Worm (Caenorhabditis elegans) whole organism, L2 larva: Measurements from ENCODE around the gene F07E5.9.
"Not testable (repeated sequence)": the region's sequence is repeated elsewhere in the genome, so short reads cannot be mapped to it uniquely, and the experiment has no call there.

Source experiments
- C34F6.9 ChIP-seq: fragments of 150-350 bp; optimal IDR thresholded peaks from 2 replicates; lab custom pipeline; 2014; ENCODE audit warnings: missing biosample characterization, missing genetic modification characterization
- R02D3.7 ChIP-seq: fragments of 150-350 bp; optimal IDR thresholded peaks from 2 replicates; lab custom pipeline; 2014; ENCODE audit warnings: missing biosample characterization, missing genetic modification characterization
- alr-1 ChIP-seq: fragments of 150-350 bp; optimal IDR thresholded peaks from 2 replicates; lab custom pipeline; 2014; ENCODE audit warnings: missing biosample characterization, missing genetic modification characterization
- ceh-82 ChIP-seq: fragments of 150-350 bp; optimal IDR thresholded peaks from 2 replicates; lab custom pipeline; 2014; ENCODE audit warnings: missing biosample characterization, missing genetic modification characterization
- dmd-4 ChIP-seq: sonication (generic microtip); optimal IDR thresholded peaks from 2 replicates; lab custom pipeline; 2017; ENCODE audit warnings: missing biosample characterization, missing genetic modification characterization
- egl-27 ChIP-seq: sonication (generic microtip); optimal IDR thresholded peaks from 3 replicates; lab custom pipeline; 2017; ENCODE audit warnings: missing biosample characterization, missing genetic modification reagents, missing genetic modification characterization
- elt-1 ChIP-seq: fragments of 150-350 bp; optimal IDR thresholded peaks from 2 replicates; lab custom pipeline; 2014; ENCODE audit warnings: missing biosample characterization, missing genetic modification characterization
- fos-1 ChIP-seq: fragments of 150-350 bp; optimal IDR thresholded peaks from 2 replicates; lab custom pipeline; 2014; ENCODE audit warnings: missing biosample characterization, missing genetic modification characterization
- lin-13 ChIP-seq: fragments of 150-350 bp; optimal IDR thresholded peaks from 2 replicates; lab custom pipeline; 2014; ENCODE audit warnings: missing biosample characterization, missing genetic modification reagents, missing genetic modification characterization
- lin-39 ChIP-seq: fragments of 150-350 bp; optimal IDR thresholded peaks from 2 replicates; lab custom pipeline; 2014; ENCODE audit warnings: missing biosample characterization, missing genetic modification reagents, missing genetic modification characterization
- mab-5 ChIP-seq: fragments of 150-350 bp; optimal IDR thresholded peaks from 2 replicates; lab custom pipeline; 2014; ENCODE audit warnings: missing biosample characterization, missing genetic modification characterization
- mbf-1 ChIP-seq: sonication (generic microtip); optimal IDR thresholded peaks from 2 replicates; lab custom pipeline; 2017; ENCODE audit warnings: missing biosample characterization, missing genetic modification characterization
- mdl-1 ChIP-seq, 2 experiments: fragments of 150-350 bp in 1 of 2; sonication (generic microtip) in 1 of 2; optimal IDR thresholded peaks; 2 replicates each; lab custom pipeline; 2017; ENCODE audit warnings: missing biosample characterization in 2 of 2, missing genetic modification characterization in 2 of 2
- nhr-11 ChIP-seq: fragments of 150-350 bp; optimal IDR thresholded peaks from 2 replicates; lab custom pipeline; 2014; ENCODE audit warnings: missing biosample characterization, missing genetic modification characterization
- nhr-12 ChIP-seq: fragments of 150-350 bp; optimal IDR thresholded peaks from 2 replicates; lab custom pipeline; 2014; ENCODE audit warnings: missing biosample characterization, missing genetic modification characterization
- nhr-129 ChIP-seq: fragments of 150-350 bp; optimal IDR thresholded peaks from 2 replicates; lab custom pipeline; 2014; ENCODE audit warnings: missing biosample characterization, missing genetic modification characterization
- nhr-23 ChIP-seq: fragments of 150-350 bp; optimal IDR thresholded peaks from 2 replicates; lab custom pipeline; 2014; ENCODE audit warnings: missing biosample characterization, missing genetic modification reagents, missing genetic modification characterization
- nhr-237 ChIP-seq: fragments of 150-350 bp; optimal IDR thresholded peaks from 2 replicates; lab custom pipeline; 2014; ENCODE audit warnings: missing biosample characterization, missing genetic modification characterization
- nhr-6 ChIP-seq: fragments of 150-350 bp; optimal IDR thresholded peaks from 2 replicates; lab custom pipeline; 2014; ENCODE audit warnings: missing biosample characterization, missing genetic modification characterization
- nhr-77 ChIP-seq: fragments of 150-350 bp; optimal IDR thresholded peaks from 2 replicates; lab custom pipeline; 2014; ENCODE audit warnings: missing biosample characterization, missing genetic modification characterization
- peb-1 ChIP-seq: fragments of 150-350 bp; optimal IDR thresholded peaks from 2 replicates; lab custom pipeline; 2014; ENCODE audit warnings: missing biosample characterization, missing genetic modification characterization
- sem-4 ChIP-seq: fragments of 150-350 bp; optimal IDR thresholded peaks from 2 replicates; lab custom pipeline; 2014; ENCODE audit warnings: missing biosample characterization, missing genetic modification reagents, missing genetic modification characterization
- sma-3 ChIP-seq: sonication (generic microtip); optimal IDR thresholded peaks from 2 replicates; lab custom pipeline; 2016; ENCODE audit warnings: missing genetic modification reagents, missing genetic modification characterization, missing compliant biosample characterization
- sma-9 ChIP-seq, 2 experiments: fragments of 150-350 bp in 1 of 2; sonication (generic microtip) in 1 of 2; optimal IDR thresholded peaks; 2 replicates each; lab custom pipeline; 2014 to 2016; ENCODE audit warnings: missing genetic modification characterization in 2 of 2, mild to moderate bottlenecking in 1 of 2, missing biosample characterization in 1 of 2, missing compliant biosample characterization in 1 of 2, missing genetic modification reagents in 1 of 2, moderate library complexity in 1 of 2
- snpc-4 ChIP-seq: fragments of 150-350 bp; optimal IDR thresholded peaks from 2 replicates; lab custom pipeline; 2014; ENCODE audit warnings: missing biosample characterization, missing genetic modification characterization
- unc-55 ChIP-seq: fragments of 150-350 bp; sonication (generic microtip); optimal IDR thresholded peaks from 3 replicates; lab custom pipeline; 2014; ENCODE audit warnings: missing biosample characterization, missing genetic modification reagents, missing genetic modification characterization
- zag-1 ChIP-seq: fragments of 150-350 bp; optimal IDR thresholded peaks from 2 replicates; lab custom pipeline; 2014; ENCODE audit warnings: missing biosample characterization, missing genetic modification characterization
- ztf-11 ChIP-seq: sonication (generic microtip); optimal IDR thresholded peaks from 2 replicates; lab custom pipeline; 2017; ENCODE audit warnings: missing biosample characterization, missing genetic modification characterization
- ztf-4 ChIP-seq: fragments of 150-350 bp; optimal IDR thresholded peaks from 2 replicates; lab custom pipeline; 2014; ENCODE audit warnings: missing biosample characterization, missing genetic modification characterization

Gene F07E5.9

DNA sequence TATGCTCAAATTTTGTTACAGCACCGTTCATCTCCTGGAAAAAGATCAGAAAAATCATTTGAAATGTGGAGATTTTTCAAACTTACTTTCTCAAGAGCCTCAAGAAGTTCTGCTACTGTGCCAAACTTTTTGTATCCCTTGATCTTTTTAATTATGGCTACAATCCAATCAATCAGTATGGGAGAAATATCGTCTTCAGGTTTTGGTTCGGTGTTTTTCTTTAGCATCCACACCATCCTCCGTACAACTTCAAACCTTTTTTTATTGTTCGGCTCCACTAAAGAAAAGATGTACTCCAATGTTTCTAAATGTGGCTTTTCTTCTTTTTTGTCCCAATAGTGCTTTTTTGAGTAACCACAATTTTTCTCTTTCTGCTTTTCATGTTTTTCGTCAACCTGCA, 3.9 kb downstream of the F07E5.9 start:
- TF ChIP-seq elt-1 (tag; lab: Kevin White, UChicago) (no peak), R02D3.7 (tag; lab: Kevin White, UChicago) (no peak), C34F6.9 (tag; lab: Kevin White, UChicago) (no peak), unc-55 (GFP tag; lab: Kevin White, UChicago) (no peak), nhr-12 (tag; lab: Kevin White, UChicago) (no peak), lin-13 (GFP tag; lab: Kevin White, UChicago) (no peak), ztf-4 (tag; lab: Kevin White, UChicago) (no peak), zag-1 (tag; lab: Kevin White, UChicago) (no peak)

DNA sequence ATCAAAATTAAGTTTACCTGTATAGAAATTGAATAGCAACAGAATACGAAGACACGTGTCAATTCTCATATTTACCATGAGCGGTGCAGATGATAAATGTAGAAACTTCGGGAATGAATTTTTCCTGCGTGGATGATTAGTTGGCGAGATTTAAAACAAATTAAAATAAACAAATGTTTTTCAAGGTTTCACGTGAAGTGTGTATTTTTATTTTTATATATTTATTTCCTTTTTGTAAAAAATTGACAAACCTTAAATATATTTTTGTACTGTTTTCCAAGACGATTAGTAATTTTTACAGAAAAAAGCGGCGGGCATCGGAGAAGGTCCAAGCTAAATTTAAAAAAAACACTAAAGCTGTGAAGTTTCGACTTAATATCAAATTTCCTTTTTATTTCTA, 4.8 kb downstream of the F07E5.9 start, which contains the start of gene F07E5.8:
Gene F07E5.8, minus strand, starts transcription at position 101 of the 400 bp plus-strand sequence.
- no peak for TF ChIP-seq fos-1 (tag; lab: Kevin White, UChicago)
- TF ChIP-seq egl-27 (tag; lab: Kevin White, UChicago): no peak
- TF ChIP-seq dmd-4 (tag; lab: Kevin White, UChicago): no peak

DNA sequence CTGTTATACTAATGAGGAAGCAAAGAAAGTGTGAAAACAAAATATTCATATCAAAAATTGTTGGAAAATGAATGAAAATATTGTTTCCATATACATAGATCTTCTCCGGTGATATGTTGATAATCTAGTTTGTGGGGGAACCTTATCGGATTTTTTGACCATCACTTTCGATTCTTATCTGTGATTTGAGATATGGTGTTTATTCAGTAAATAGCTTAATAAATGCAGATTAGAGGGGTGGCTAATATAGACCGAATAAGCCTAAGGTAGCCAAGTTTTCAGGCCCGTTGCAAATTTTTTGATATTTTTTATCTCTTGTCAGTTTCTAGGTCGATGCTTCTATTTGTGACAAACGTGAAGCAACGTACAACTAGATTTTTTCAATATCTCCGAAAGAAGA, 8.9 kb downstream of the F07E5.9 start, which contains the start of gene F07E5.7:
Gene F07E5.7, minus strand, starts transcription at position 101 of the 400 bp plus-strand sequence.
- no peak for TF ChIP-seq snpc-4
- no peak for TF ChIP-seq lin-39 (tag; lab: Kevin White, UChicago)
- no peak for TF ChIP-seq fos-1 (tag; lab: Kevin White, UChicago)
- TF ChIP-seq nhr-23: no peak
- TF ChIP-seq ztf-11 (tag; lab: Kevin White, UChicago): no peak
- TF ChIP-seq nhr-6 (tag; lab: Kevin White, UChicago): no peak
- no peak for TF ChIP-seq C34F6.9 (tag; lab: Kevin White, UChicago)
- no peak for TF ChIP-seq alr-1
- no peak for TF ChIP-seq sma-3

DNA sequence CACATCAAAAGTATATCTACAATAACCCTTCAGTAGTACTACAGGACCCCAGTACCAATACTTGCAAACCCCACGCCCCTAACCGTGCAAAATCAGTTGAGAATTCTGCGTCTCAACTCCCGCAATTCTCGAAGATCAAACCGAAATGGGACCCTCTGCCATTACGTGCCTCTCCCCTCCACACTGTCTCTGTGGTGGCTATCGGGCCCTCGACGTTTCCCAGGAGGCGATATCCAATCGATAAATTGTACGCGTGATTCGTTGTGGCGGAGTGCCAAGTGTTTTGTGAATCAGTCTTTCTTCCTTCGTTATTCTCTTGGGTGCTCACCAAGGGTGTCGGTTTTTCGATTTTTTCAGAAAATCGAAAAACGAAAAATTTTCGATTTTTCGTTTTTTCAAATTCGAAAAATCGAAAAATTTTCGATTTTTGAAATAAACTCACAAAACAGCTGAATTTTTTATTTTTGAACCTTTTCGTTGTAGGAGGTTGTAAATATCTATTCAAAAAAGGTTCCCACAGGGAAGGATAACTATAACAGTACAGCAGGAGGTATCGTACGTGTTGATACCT, 12.8 kb downstream of the F07E5.9 start, which contains the start of gene F07E5.12:
Gene F07E5.12, plus strand, starts transcription at position 521 of the 571 bp plus-strand sequence.
- not testable (repeated sequence) for TF ChIP-seq nhr-237; lin-13 (GFP tag; lab: Kevin White, UChicago); nhr-11 (tag; lab: Kevin White, UChicago)

DNA sequence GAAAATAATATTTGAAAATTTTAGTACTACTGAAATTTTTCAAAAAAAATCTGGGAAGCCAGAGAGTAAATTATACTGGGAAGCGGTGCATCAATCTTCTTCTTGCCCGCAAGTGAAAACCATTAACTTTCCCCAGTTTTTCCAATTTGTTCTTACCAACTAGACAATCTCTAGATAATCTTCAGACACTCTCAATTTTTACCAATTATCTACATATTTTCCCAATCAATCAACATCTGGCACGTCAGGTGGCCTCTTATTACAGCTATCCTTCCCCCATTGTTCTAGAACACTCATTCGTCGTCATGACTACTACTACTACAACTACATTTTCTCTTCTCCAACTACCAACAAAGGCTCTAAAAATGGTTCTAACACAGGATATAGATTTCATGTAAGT, 15.8 kb downstream of the F07E5.9 start, which contains the start of gene fbxb-6:
Gene fbxb-6, plus strand, starts transcription at position 301 of the 400 bp plus-strand sequence.
- TF ChIP-seq mab-5 (no peak), nhr-23 (no peak), lin-13 (GFP tag; lab: Kevin White, UChicago) (no peak), mbf-1 (no peak), nhr-237 (no peak), sma-9 (GFP tag; optimal IDR thresholded peaks at IDR 0.05; lab: Kevin White, UChicago) (no peak), sma-9 (tag; optimal IDR thresholded peaks at IDR 0.05; lab: Kevin White, UChicago) (no peak), nhr-6 (tag; lab: Kevin White, UChicago) (no peak), sem-4 (tag; lab: Kevin White, UChicago) (no peak), fos-1 (tag; lab: Kevin White, UChicago) (no peak), R02D3.7 (tag; lab: Kevin White, UChicago) (no peak), sma-3 (no peak), mdl-1 (tag; optimal IDR thresholded peaks at IDR 0.05; lab: Kevin White, UChicago) (no peak), nhr-77 (tag; lab: Kevin White, UChicago) (no peak), peb-1 (tag; lab: Kevin White, UChicago) (no peak), lin-39 (tag; lab: Kevin White, UChicago) (no peak), ceh-82 (tag; lab: Kevin White, UChicago) (no peak), egl-27 (tag; lab: Kevin White, UChicago) (no peak)

DNA sequence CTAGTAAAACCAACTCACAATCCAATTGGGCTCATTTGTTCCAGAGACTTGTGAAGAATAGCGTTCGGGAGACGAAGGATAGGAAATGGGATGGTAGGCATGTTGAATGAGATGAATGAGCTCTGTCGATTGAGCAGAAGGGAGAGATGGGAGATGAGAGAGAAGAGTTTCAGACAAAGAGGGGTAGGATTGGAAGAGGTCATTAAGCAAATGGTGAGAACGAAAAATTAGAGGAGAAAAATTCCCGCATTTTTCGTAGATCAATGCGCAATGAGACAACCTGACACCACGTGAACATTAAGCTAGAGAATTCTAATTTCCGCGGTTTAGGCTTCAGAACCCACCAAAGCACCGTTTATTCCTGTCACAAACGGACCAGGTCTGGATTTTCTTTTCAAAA, 16.3 kb downstream of the F07E5.9 start, which contains the start of gene F07E5.13:
Gene F07E5.13, minus strand, starts transcription at position 101 of the 400 bp plus-strand sequence.
- TF ChIP-seq nhr-11 (tag; lab: Kevin White, UChicago): no peak
- TF ChIP-seq elt-1 (tag; lab: Kevin White, UChicago): no peak
- TF ChIP-seq nhr-129 (tag; lab: Kevin White, UChicago): no peak
- TF ChIP-seq lin-39 (tag; lab: Kevin White, UChicago): no peak
